Worm (Caenorhabditis elegans) whole organism, L1 larva: ENCODE data around the gene ugt-44.

Experiments
- ceh-8 ChIP-seq: fragments of 200-800 bp; sonication (Bioruptor generic); optimal IDR thresholded peaks from 2 replicates; lab custom pipeline; 2018; ENCODE audit warnings: mild to moderate bottlenecking, missing genetic modification characterization, moderate library complexity, missing compliant biosample characterization
- efl-1 ChIP-seq, 4 experiments: fragments of 150-350 bp; optimal IDR thresholded peaks in 3 of 4; peaks in 1 of 4; 1 replicate in 1 of 4; 2 replicates in 3 of 4; lab custom pipeline; 2014; ENCODE audit warnings: missing biosample characterization in 2 of 4, missing genetic modification characterization in 2 of 4, missing genetic modification reagents in 2 of 4
- fos-1 ChIP-seq: fragments of 150-350 bp; optimal IDR thresholded peaks from 2 replicates; lab custom pipeline; 2014; ENCODE audit warnings: missing biosample characterization, missing genetic modification characterization
- mef-2 ChIP-seq: fragments of 150-350 bp; optimal IDR thresholded peaks from 2 replicates; lab custom pipeline; 2014; ENCODE audit warnings: missing biosample characterization, missing genetic modification characterization
- mep-1 ChIP-seq: fragments of 150-350 bp; optimal IDR thresholded peaks from 2 replicates; lab custom pipeline; 2014; ENCODE audit warnings: missing biosample characterization, missing genetic modification characterization
- nhr-11 ChIP-seq: fragments of 150-350 bp; optimal IDR thresholded peaks from 2 replicates; lab custom pipeline; 2014; ENCODE audit warnings: missing biosample characterization, missing genetic modification characterization
- nhr-237 ChIP-seq: fragments of 150-350 bp; optimal IDR thresholded peaks from 2 replicates; lab custom pipeline; 2014; ENCODE audit warnings: missing biosample characterization, missing genetic modification characterization
- nhr-47 ChIP-seq: sonication (generic microtip); optimal IDR thresholded peaks from 2 replicates; lab custom pipeline; 2016; ENCODE audit warnings: mild to moderate bottlenecking, missing genetic modification characterization, moderate library complexity, missing compliant biosample characterization
- sox-4 ChIP-seq: sonication (generic microtip); optimal IDR thresholded peaks from 2 replicates; lab custom pipeline; 2016; ENCODE audit warnings: missing genetic modification characterization, missing compliant biosample characterization
- unc-30 ChIP-seq: sonication (generic microtip); optimal IDR thresholded peaks from 2 replicates; lab custom pipeline; 2017; ENCODE audit warnings: missing biosample characterization, missing genetic modification characterization
- zag-1 ChIP-seq: fragments of 150-350 bp; optimal IDR thresholded peaks from 2 replicates; lab custom pipeline; 2014; ENCODE audit warnings: missing biosample characterization, missing genetic modification characterization

DNA sequence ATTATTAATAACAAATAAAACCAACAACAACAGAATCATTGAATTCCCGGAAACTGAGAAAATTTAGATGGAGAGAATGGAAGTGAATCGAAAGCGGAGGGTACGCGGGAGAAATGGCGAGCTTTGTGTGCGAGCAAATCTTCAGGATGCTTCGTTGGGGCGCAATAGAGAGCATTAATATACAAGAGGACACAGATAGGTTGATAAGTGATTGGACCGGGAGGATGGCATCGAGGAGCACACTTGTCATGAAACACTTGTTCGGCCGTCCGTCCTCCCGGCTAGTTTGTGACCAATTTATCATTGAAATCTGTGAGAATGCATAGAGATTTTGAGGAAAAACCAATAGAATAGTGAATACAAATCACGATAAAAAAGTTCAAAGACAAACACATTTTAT is 47.3 kb upstream of the ugt-44 start:
- TF ChIP-seq mep-1 (no peak), unc-30 (tag; lab: Kevin White, UChicago) (no peak), nhr-237 (tag; lab: Kevin White, UChicago) (no peak), ceh-8 (no peak), nhr-11 (no peak), mef-2 (no peak), zag-1 (no peak), sox-4 (tag; lab: Kevin White, UChicago) (no peak), nhr-47 (tag; lab: Kevin White, UChicago) (no peak), fos-1 (no peak), efl-1 (optimal IDR thresholded peaks at IDR 0.05; lab: Kevin White, UChicago) (no peak), efl-1 (GFP tag; optimal IDR thresholded peaks at IDR 0.05 in 1 of 2; lab: Kevin White, UChicago) (no peak)
